Worm (Caenorhabditis elegans): Measurements from ENCODE around the gene mrpl-30.

ce11 chrIII:2426122-2426521 is 15.3 kb upstream of the mrpl-30 start, which contains the start of gene W04B5.8:
- no peak for TF ChIP-seq pqm-1 (tag; optimal IDR thresholded peaks at IDR 0.05)
- no peak for TF ChIP-seq R02D3.7 (tag; optimal IDR thresholded peaks at IDR 0.05)
- TF ChIP-seq jun-1 (tag; optimal IDR thresholded peaks at IDR 0.05) = no peak
- TF ChIP-seq nhr-48 (tag; optimal IDR thresholded peaks at IDR 0.05) = no peak
- no peak for TF ChIP-seq fos-1 (tag; optimal IDR thresholded peaks at IDR 0.05)
- TF ChIP-seq daf-16 (GFP tag; optimal IDR thresholded peaks at IDR 0.05) = no peak
- TF ChIP-seq daf-16 (tag; optimal IDR thresholded peaks at IDR 0.05) = no peak
- TF ChIP-seq snpc-4 (tag; optimal IDR thresholded peaks at IDR 0.05) = no peak
- no peak for TF ChIP-seq mep-1 (tag; optimal IDR thresholded peaks at IDR 0.05)
- no peak for TF ChIP-seq ceh-62 (tag; optimal IDR thresholded peaks at IDR 0.05)
- TF ChIP-seq egl-27 (tag; optimal IDR thresholded peaks at IDR 0.05) = no peak
